Worm (Caenorhabditis elegans) whole organism, early embryonic: ENCODE results near the gene nas-19.

Source experiments
- B0310.2 ChIP-seq: sonication (generic microtip); optimal IDR thresholded peaks from 2 replicates; lab custom pipeline; 2016; ENCODE audit warnings: mild to moderate bottlenecking, missing genetic modification characterization, missing compliant biosample characterization
- F13C5.2 ChIP-seq: sonication (generic microtip); optimal IDR thresholded peaks from 2 replicates; lab custom pipeline; 2017; ENCODE audit warnings: mild to moderate bottlenecking, missing genetic modification characterization, inconsistent platforms, missing compliant biosample characterization
- aly-1 ChIP-seq: sonication (generic microtip); optimal IDR thresholded peaks from 2 replicates; lab custom pipeline; 2016; ENCODE audit warnings: missing genetic modification characterization, missing compliant biosample characterization
- ama-1 ChIP-seq: fragments of 150-350 bp; optimal IDR thresholded peaks from 2 replicates; lab custom pipeline; 2014
- ceh-13 ChIP-seq: fragments of 200-800 bp; sonication (Bioruptor generic); optimal IDR thresholded peaks from 2 replicates; lab custom pipeline; 2018; ENCODE audit warnings: mild to moderate bottlenecking, missing genetic modification characterization, missing compliant biosample characterization
- ceh-36 ChIP-seq: sonication (generic microtip); optimal IDR thresholded peaks from 2 replicates; lab custom pipeline; 2016; ENCODE audit warnings: missing genetic modification characterization, inconsistent platforms, missing compliant biosample characterization
- ets-7 ChIP-seq: sonication (generic microtip); optimal IDR thresholded peaks from 2 replicates; lab custom pipeline; 2016; ENCODE audit warnings: missing genotype, missing genetic modification characterization, missing compliant biosample characterization
- flt-1 ChIP-seq: fragments of 200-800 bp; sonication (Bioruptor generic); IDR thresholded peaks from 2 replicates; pipeline ENCODE4 v1.3.6; 2022; ENCODE audit warnings: missing genetic modification characterization, missing compliant biosample characterization
- hmbx-1 ChIP-seq: sonication (generic microtip); optimal IDR thresholded peaks from 2 replicates; lab custom pipeline; 2016; ENCODE audit warnings: mild to moderate bottlenecking, missing genetic modification characterization, missing compliant biosample characterization
- hmg-4 ChIP-seq: fragments of 200-800 bp; sonication (Bioruptor generic); optimal IDR thresholded peaks from 2 replicates; lab custom pipeline; 2018; ENCODE audit warnings: mild to moderate bottlenecking, missing genetic modification characterization, missing compliant biosample characterization
- hnd-1 ChIP-seq: sonication (generic microtip); optimal IDR thresholded peaks from 2 replicates; lab custom pipeline; 2016; ENCODE audit warnings: missing genetic modification characterization, missing compliant biosample characterization
- pes-1 ChIP-seq: fragments of 200-800 bp; sonication (Bioruptor generic); IDR thresholded peaks from 2 replicates; pipeline ENCODE4 v1.3.6; 2022; ENCODE audit warnings: missing genetic modification reagents, missing genetic modification characterization, missing compliant biosample characterization
- scrt-1 ChIP-seq: fragments of 200-800 bp; sonication (Bioruptor generic); IDR thresholded peaks from 2 replicates; pipeline ENCODE4 v1.3.6; 2022; ENCODE audit warnings: missing genetic modification characterization, missing compliant biosample characterization
- sea-1 ChIP-seq: fragments of 200-800 bp; sonication (Bioruptor generic); conservative IDR thresholded peaks from 2 replicates; pipeline ENCODE4 v1.3.6; 2022; ENCODE audit warnings: missing genetic modification characterization, missing compliant biosample characterization
- tbx-11 ChIP-seq: fragments of 200-800 bp; sonication (Bioruptor generic); IDR thresholded peaks from 2 replicates; pipeline ENCODE4 v1.3.6; 2022; ENCODE audit warnings: missing genetic modification characterization, missing compliant biosample characterization
- tbx-37 ChIP-seq: fragments of 200-800 bp; sonication (Bioruptor generic); conservative IDR thresholded peaks from 2 replicates; pipeline ENCODE4 v1.3.6; 2022; ENCODE audit warnings: missing genetic modification reagents, missing genetic modification characterization, missing compliant biosample characterization
- tra-4 ChIP-seq: sonication (generic microtip); optimal IDR thresholded peaks from 2 replicates; lab custom pipeline; 2017; ENCODE audit warnings: missing genetic modification characterization, missing compliant biosample characterization

nas-19 gene

ce11 chrV:11430823-11431222, 28.3 kb upstream of the nas-19 start:
- TF ChIP-seq ama-1 (lab: Kevin White, UChicago) (no peak), tbx-11 (GFP tag; lab: Robert Waterston, UW) (no peak), hmbx-1 (tag; lab: Kevin White, UChicago) (no peak), ceh-13 (GFP tag; lab: Kevin White, UChicago) (no peak), sea-1 (GFP tag; lab: Robert Waterston, UW) (no peak), F13C5.2 (no peak), ceh-36 (tag; lab: Kevin White, UChicago) (no peak), hmg-4 (GFP tag; lab: Kevin White, UChicago) (no peak), ets-7 (tag; lab: Kevin White, UChicago) (no peak), hnd-1 (tag; lab: Kevin White, UChicago) (no peak), scrt-1 (no peak), pes-1 (GFP tag; lab: Robert Waterston, UW) (no peak), tbx-37 (GFP tag; lab: Robert Waterston, UW) (no peak), B0310.2 (no peak), tra-4 (tag; lab: Kevin White, UChicago) (no peak), aly-1 (no peak), flt-1 (GFP tag; lab: Robert Waterston, UW) (no peak)

ce11 chrV:11428728-11429127, 26.2 kb upstream of the nas-19 start:
- TF ChIP-seq pes-1 (GFP tag; lab: Robert Waterston, UW) (no peak), F13C5.2 (no peak), tra-4 (tag; lab: Kevin White, UChicago) (no peak), hmg-4 (GFP tag; lab: Kevin White, UChicago) (no peak), aly-1 (no peak), ets-7 (tag; lab: Kevin White, UChicago) (no peak), ceh-36 (tag; lab: Kevin White, UChicago) (no peak), ceh-13 (GFP tag; lab: Kevin White, UChicago) (no peak), ama-1 (lab: Kevin White, UChicago) (no peak), hnd-1 (tag; lab: Kevin White, UChicago) (no peak), tbx-37 (GFP tag; lab: Robert Waterston, UW) (no peak), flt-1 (GFP tag; lab: Robert Waterston, UW) (no peak), sea-1 (GFP tag; lab: Robert Waterston, UW) (no peak), B0310.2 (no peak), scrt-1 (no peak)

ce11 chrV:11424565-11424964, 22.1 kb upstream of the nas-19 start, which contains the start of gene T26H10.2:
TSS of gene T26H10.2 (minus strand) at chrV:11424665.
- TF ChIP-seq F13C5.2 (no peak), tbx-37 (GFP tag; lab: Robert Waterston, UW) (no peak), tra-4 (tag; lab: Kevin White, UChicago) (no peak), hmg-4 (GFP tag; lab: Kevin White, UChicago) (no peak), ets-7 (tag; lab: Kevin White, UChicago) (no peak), scrt-1 (no peak), ceh-36 (tag; lab: Kevin White, UChicago) (no peak), ceh-13 (GFP tag; lab: Kevin White, UChicago) (no peak), hnd-1 (tag; lab: Kevin White, UChicago) (no peak), sea-1 (GFP tag; lab: Robert Waterston, UW) (no peak), flt-1 (GFP tag; lab: Robert Waterston, UW) (no peak), hmbx-1 (tag; lab: Kevin White, UChicago) (no peak), aly-1 (no peak)

ce11 chrV:11421605-11422004, 19.1 kb upstream of the nas-19 start, which contains the start of gene des-2:
TSS of gene des-2 (minus strand) at chrV:11421705.
- TF ChIP-seq ceh-13 (GFP tag; lab: Kevin White, UChicago) (no peak), sea-1 (GFP tag; lab: Robert Waterston, UW) (no peak), B0310.2 (no peak), F13C5.2 (no peak), tra-4 (tag; lab: Kevin White, UChicago) (no peak), hmbx-1 (tag; lab: Kevin White, UChicago) (no peak), ets-7 (tag; lab: Kevin White, UChicago) (no peak), aly-1 (no peak), hnd-1 (tag; lab: Kevin White, UChicago) (no peak), scrt-1 (no peak), tbx-37 (GFP tag; lab: Robert Waterston, UW) (no peak), flt-1 (GFP tag; lab: Robert Waterston, UW) (no peak), pes-1 (GFP tag; lab: Robert Waterston, UW) (no peak), hmg-4 (GFP tag; lab: Kevin White, UChicago) (no peak)

DNA sequence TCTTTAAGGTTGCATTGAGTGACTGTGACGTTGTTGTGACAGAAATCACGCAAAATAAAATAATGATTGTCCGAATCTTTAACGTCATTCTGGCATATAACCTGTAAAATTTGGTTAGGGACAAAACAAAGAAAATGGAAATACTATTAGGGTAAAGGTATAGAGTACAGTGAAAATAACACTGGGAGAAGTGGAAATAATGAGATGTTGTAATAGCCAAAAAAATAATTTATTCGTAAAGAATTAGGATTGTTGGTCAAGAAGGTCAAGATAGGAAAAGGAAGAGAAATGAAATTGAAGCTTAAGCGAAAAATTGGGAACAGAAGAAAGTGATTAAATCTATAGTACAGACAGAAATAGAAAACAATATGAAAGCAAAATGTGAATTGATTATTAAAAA, 12.5 kb upstream of the nas-19 start, which contains the start of gene deg-3:
deg-3 (minus strand) TSS at position 101 of the 400 bp plus-strand sequence.
- TF ChIP-seq ceh-36 (tag; lab: Kevin White, UChicago), result no peak
- TF ChIP-seq tbx-11 (GFP tag; lab: Robert Waterston, UW), result no peak
- TF ChIP-seq ets-7 (tag; lab: Kevin White, UChicago), result no peak
- TF ChIP-seq sea-1 (GFP tag; lab: Robert Waterston, UW), result no peak
- no peak for TF ChIP-seq ama-1 (lab: Kevin White, UChicago)
- TF ChIP-seq F13C5.2, result no peak
- TF ChIP-seq flt-1 (GFP tag; lab: Robert Waterston, UW), result no peak
- no peak for TF ChIP-seq tbx-37 (GFP tag; lab: Robert Waterston, UW)

- TF ChIP-seq hnd-1 (tag; lab: Kevin White, UChicago), result no peak
- no peak for TF ChIP-seq hmbx-1 (tag; lab: Kevin White, UChicago)
- no peak for TF ChIP-seq flt-1 (GFP tag; lab: Robert Waterston, UW)
- no peak for TF ChIP-seq aly-1
- TF ChIP-seq ceh-13 (GFP tag; lab: Kevin White, UChicago), result no peak
- TF ChIP-seq tbx-37 (GFP tag; lab: Robert Waterston, UW), result no peak
- TF ChIP-seq hmg-4 (GFP tag; lab: Kevin White, UChicago), result no peak
- no peak for TF ChIP-seq sea-1 (GFP tag; lab: Robert Waterston, UW)
Measured at ce11 chrV:11412125-11412524, 9.6 kb upstream of the nas-19 start.
